Fruit fly (Drosophila melanogaster) whole organism, embryonic: ENCODE data around the gene CG43922.

ENCODE experiments used
- CG17802 ChIP-seq: fragments of 200-800 bp; sonication (Bioruptor generic); optimal IDR thresholded peaks from 2 replicates; lab custom pipeline; 2018; ENCODE audit warnings: missing biosample characterization, mild to moderate bottlenecking, missing genetic modification characterization, moderate library complexity
- CG18599 ChIP-seq: fragments of 200-800 bp; sonication (Bioruptor generic); optimal IDR thresholded peaks from 3 replicates; lab custom pipeline; 2017; ENCODE audit warnings: missing biosample characterization, missing genetic modification characterization, mild to moderate bottlenecking, moderate library complexity, missing genetic modification reagents
- CG2199 ChIP-seq: fragments of 200-800 bp; sonication (Bioruptor generic); IDR thresholded peaks from 3 replicates; pipeline ENCODE4 v1.3.6; 2022; ENCODE audit warnings: missing biosample characterization, missing genetic modification characterization
- CG30403 ChIP-seq: fragments of 200-800 bp; sonication (Bioruptor generic); optimal IDR thresholded peaks from 3 replicates; lab custom pipeline; 2016; ENCODE audit warnings: missing biosample characterization, missing genetic modification characterization
- CG32767 ChIP-seq: fragments of 200-800 bp; sonication (Bioruptor generic); IDR thresholded peaks from 2 replicates; pipeline ENCODE4 v1.3.6; 2022; ENCODE audit warnings: missing biosample characterization, missing genetic modification characterization
- CG6683 ChIP-seq: fragments of 200-800 bp; sonication (Bioruptor generic); optimal IDR thresholded peaks from 2 replicates; lab custom pipeline; 2017; ENCODE audit warnings: missing biosample characterization, mild to moderate bottlenecking, missing genetic modification characterization, missing genetic modification reagents
- CrebB ChIP-seq: fragments of 200-800 bp; sonication (Bioruptor generic); optimal IDR thresholded peaks from 3 replicates; lab custom pipeline; 2018; ENCODE audit warnings: missing biosample characterization, mild to moderate bottlenecking, missing genetic modification characterization
- Hr78 ChIP-seq, 2 experiments: fragments of 200-800 bp in 1 of 2; fragments of >200 bp in 1 of 2; sonication (Bioruptor generic) in 1 of 2; optimal IDR thresholded peaks; 2 replicates each; lab custom pipeline; 2017 to 2019; ENCODE audit warnings: missing biosample characterization in 2 of 2, missing genetic modification characterization in 2 of 2, mild to moderate bottlenecking in 1 of 2, moderate library complexity in 1 of 2
- run ChIP-seq: fragments of 200-800 bp; sonication (Bioruptor generic); optimal IDR thresholded peaks from 3 replicates; lab custom pipeline; 2018; ENCODE audit warnings: missing biosample characterization, mild to moderate bottlenecking, missing genetic modification characterization
- tap ChIP-seq: fragments of 200-800 bp; optimal IDR thresholded peaks from 3 replicates; lab custom pipeline; 2019; ENCODE audit warnings: missing biosample characterization, mild to moderate bottlenecking, missing genetic modification characterization, moderate library complexity

- TF ChIP-seq CG32767 (no peak), CG6683 (no peak), CG17802 (no peak), Hr78 (GFP tag; optimal IDR thresholded peaks at IDR 0.05; lab: Kevin White, UChicago) (no peak), run (tag; lab: Kevin White, UChicago) (no peak), CG2199 (GFP tag; lab: Robert Waterston, UW) (no peak), CrebB (no peak), CG18599 (no peak), CG30403 (GFP tag; lab: Kevin White, UChicago) (no peak), tap (tag; lab: Kevin White, UChicago) (no peak)
These were observed 31.7 kb downstream of the CG43922 start for dm6 chr2L:6276815-6277214.
